Worm (Caenorhabditis elegans): ENCODE data around the gene fbxa-11.

Gene fbxa-11

ce11 chrIII:955981-956380 lies 5.3 kb downstream of the fbxa-11 start, which contains the start of gene fbxa-54:
Gene fbxa-54 (plus strand): TSS chrIII:956334.
- no peak for TF ChIP-seq flt-1 (GFP tag; IDR thresholded peaks at IDR 0.05)
- no peak for TF ChIP-seq tab-1 (GFP tag; IDR thresholded peaks at IDR 0.05)
- no peak for TF ChIP-seq ztf-29 (GFP tag; IDR thresholded peaks at IDR 0.05)
- TF ChIP-seq T22C8.4 (GFP tag; IDR thresholded peaks at IDR 0.05) = no peak
- TF ChIP-seq klf-2 (GFP tag; conservative IDR thresholded peaks at IDR 0.05) = no peak
- no peak for TF ChIP-seq cog-1 (tag; optimal IDR thresholded peaks at IDR 0.05)
- TF ChIP-seq ref-1 (GFP tag; conservative IDR thresholded peaks at IDR 0.05) = no peak
- TF ChIP-seq med-1 (GFP tag; optimal IDR thresholded peaks at IDR 0.05; ENCODE audit: insufficient read depth) = no peak
- no peak for TF ChIP-seq ztf-23 (GFP tag; IDR thresholded peaks at IDR 0.05)

ce11 chrIII:961948-962347 lies 11.3 kb downstream of the fbxa-11 start, which contains the start of gene fbxa-51:
Gene fbxa-51 (plus strand): TSS chrIII:962269.
- TF ChIP-seq ztf-29 (GFP tag; IDR thresholded peaks at IDR 0.05) (no peak), ztf-23 (GFP tag; IDR thresholded peaks at IDR 0.05) (no peak), flt-1 (GFP tag; IDR thresholded peaks at IDR 0.05) (no peak), klf-2 (GFP tag; conservative IDR thresholded peaks at IDR 0.05) (no peak), cog-1 (tag; optimal IDR thresholded peaks at IDR 0.05) (no peak), med-1 (GFP tag; optimal IDR thresholded peaks at IDR 0.05; ENCODE audit: insufficient read depth) (no peak), ref-1 (GFP tag; conservative IDR thresholded peaks at IDR 0.05) (no peak), tab-1 (GFP tag; IDR thresholded peaks at IDR 0.05) (no peak), T22C8.4 (GFP tag; IDR thresholded peaks at IDR 0.05) (no peak)

DNA sequence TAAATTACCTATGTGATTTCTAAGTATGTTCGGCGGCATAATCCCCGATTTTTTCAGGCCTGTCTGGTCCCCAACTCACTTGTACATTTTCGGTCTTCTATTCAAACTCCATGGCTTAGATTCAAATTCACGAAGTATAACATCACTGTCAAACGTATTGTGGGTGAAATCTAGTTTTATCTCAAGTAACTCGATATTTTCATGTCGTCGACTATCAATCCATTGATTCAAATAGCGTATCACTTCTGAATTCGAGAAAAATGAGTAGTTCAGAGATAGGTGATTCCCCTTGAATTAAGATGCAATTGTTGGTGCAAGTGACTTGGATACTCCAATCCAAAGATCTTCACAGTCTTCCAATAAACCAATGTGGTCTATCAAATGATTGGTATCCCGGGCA lies 14.0 kb downstream of the fbxa-11 start:
- TF ChIP-seq T22C8.4 (GFP tag; IDR thresholded peaks at IDR 0.05) = no peak
- TF ChIP-seq ref-1 (GFP tag; conservative IDR thresholded peaks at IDR 0.05) = no peak
- TF ChIP-seq ztf-23 (GFP tag; IDR thresholded peaks at IDR 0.05) = no peak
- no peak for TF ChIP-seq ztf-29 (GFP tag; IDR thresholded peaks at IDR 0.05)
- TF ChIP-seq tab-1 (GFP tag; IDR thresholded peaks at IDR 0.05) = no peak
- no peak for TF ChIP-seq med-1 (GFP tag; optimal IDR thresholded peaks at IDR 0.05; ENCODE audit: insufficient read depth)
- no peak for TF ChIP-seq klf-2 (GFP tag; conservative IDR thresholded peaks at IDR 0.05)
- TF ChIP-seq flt-1 (GFP tag; IDR thresholded peaks at IDR 0.05) = no peak
- TF ChIP-seq cog-1 (tag; optimal IDR thresholded peaks at IDR 0.05) = no peak

DNA sequence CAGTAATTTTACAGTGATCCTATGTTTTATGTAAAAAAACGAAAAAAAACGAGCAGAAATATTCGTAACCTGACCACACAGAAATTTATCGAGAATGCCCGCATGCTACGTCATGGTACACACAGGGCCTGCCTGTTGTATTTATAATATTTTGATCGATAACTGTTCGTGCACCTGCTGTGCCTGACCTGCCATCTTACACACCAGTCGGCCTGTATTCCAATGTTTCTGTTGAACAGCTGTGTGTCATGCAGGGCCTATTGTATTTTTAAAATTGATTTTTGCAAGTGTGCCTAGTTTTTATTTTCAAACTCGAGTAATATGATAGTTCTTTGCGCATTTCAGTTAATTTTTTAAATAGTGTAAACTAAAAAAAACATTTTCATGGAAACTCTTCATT lies 15.6 kb downstream of the fbxa-11 start:
- TF ChIP-seq ztf-23 (GFP tag; IDR thresholded peaks at IDR 0.05) (no peak), ztf-29 (GFP tag; IDR thresholded peaks at IDR 0.05) (no peak), klf-2 (GFP tag; conservative IDR thresholded peaks at IDR 0.05) (no peak), T22C8.4 (GFP tag; IDR thresholded peaks at IDR 0.05) (no peak)

DNA sequence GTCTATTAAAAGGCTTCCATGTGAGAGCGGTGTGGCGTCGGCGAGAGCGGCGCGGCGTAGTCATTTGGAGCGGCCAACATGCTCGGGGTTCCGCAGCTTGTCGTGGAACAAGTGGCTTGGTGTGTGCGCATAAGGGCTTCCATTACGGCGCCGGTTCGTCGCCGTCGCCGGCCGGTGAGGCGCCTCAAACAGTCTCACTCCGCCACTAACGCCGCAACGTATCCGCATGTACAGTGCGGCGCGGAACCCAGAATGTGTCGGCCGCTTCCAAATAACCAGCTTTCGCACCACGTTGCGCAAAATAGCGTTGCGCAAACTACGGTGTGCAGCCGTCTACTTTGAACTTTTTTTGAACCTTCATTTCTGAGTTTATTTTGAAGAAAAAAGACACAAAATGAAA lies 20.3 kb downstream of the fbxa-11 start:
- TF ChIP-seq ref-1 (GFP tag; conservative IDR thresholded peaks at IDR 0.05) = no peak
- TF ChIP-seq tab-1 (GFP tag; IDR thresholded peaks at IDR 0.05) = peak; percentile 61; the same call in 1 of the 2 replicates

- TF ChIP-seq cog-1 (tag; optimal IDR thresholded peaks at IDR 0.05) (no peak), flt-1 (GFP tag; IDR thresholded peaks at IDR 0.05) (0 out of 2 replicates have a peak, but pooled peaks have one; percentile 15)
These were observed 28.2 kb downstream of the fbxa-11 start for ce11 chrIII:978889-979288.

DNA sequence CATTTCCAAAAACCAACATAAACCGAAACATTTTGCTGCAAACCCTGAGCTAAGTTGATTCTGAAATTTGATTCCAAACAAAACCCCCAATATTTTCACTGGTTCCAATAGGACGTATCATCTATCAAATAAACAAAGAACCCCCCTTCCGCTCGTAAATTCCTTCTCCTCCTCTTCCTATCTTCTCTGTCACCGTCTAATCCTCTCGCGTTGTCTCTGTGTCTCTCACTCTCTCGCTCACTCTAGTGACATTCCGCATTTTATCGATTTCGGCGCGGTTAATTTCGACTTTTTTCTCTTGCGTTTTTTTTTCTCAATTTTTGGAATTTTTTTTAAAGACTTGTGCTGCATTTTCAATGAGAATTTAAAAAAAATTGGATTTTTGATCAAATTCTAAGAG lies 31.3 kb downstream of the fbxa-11 start:
- TF ChIP-seq ztf-23 (GFP tag; IDR thresholded peaks at IDR 0.05) = no peak
- TF ChIP-seq cog-1 (tag; optimal IDR thresholded peaks at IDR 0.05) = no peak
- no peak for TF ChIP-seq klf-2 (GFP tag; conservative IDR thresholded peaks at IDR 0.05)
- no peak for TF ChIP-seq tab-1 (GFP tag; IDR thresholded peaks at IDR 0.05)
- no peak for TF ChIP-seq ref-1 (GFP tag; conservative IDR thresholded peaks at IDR 0.05)
- no peak for TF ChIP-seq ztf-29 (GFP tag; IDR thresholded peaks at IDR 0.05)
- TF ChIP-seq T22C8.4 (GFP tag; IDR thresholded peaks at IDR 0.05) = peak; percentile 70

DNA sequence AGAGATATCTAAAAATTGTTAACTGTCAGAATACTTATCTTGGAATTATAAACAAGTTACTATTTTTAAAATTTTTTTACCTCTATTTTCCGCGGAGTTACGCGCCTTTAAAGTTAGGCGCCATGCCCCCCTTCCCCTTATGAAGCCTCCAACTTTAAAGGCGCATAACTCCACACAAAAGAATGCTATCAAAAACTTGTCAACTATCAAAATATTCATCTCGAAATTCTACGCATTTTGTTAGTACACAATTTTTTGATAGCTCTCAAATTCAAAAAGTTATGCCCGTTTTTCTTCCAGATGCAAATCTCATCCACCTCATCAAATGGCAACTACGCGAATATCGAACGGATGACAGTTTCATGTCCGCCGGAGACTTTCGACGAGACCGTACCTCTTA lies 32.3 kb downstream of the fbxa-11 start, which contains the start of gene tbc-10:
Gene tbc-10, plus strand, starts transcription at position 301 of the 400 bp plus-strand sequence.
- no peak for TF ChIP-seq cog-1 (tag; optimal IDR thresholded peaks at IDR 0.05)
- no peak for TF ChIP-seq ztf-23 (GFP tag; IDR thresholded peaks at IDR 0.05)
- no peak for TF ChIP-seq med-1 (GFP tag; optimal IDR thresholded peaks at IDR 0.05; ENCODE audit: insufficient read depth)
- no peak for TF ChIP-seq ref-1 (GFP tag; conservative IDR thresholded peaks at IDR 0.05)
- no peak for TF ChIP-seq ztf-29 (GFP tag; IDR thresholded peaks at IDR 0.05)
- TF ChIP-seq tab-1 (GFP tag; IDR thresholded peaks at IDR 0.05) = no peak
- no peak for TF ChIP-seq flt-1 (GFP tag; IDR thresholded peaks at IDR 0.05)
- TF ChIP-seq T22C8.4 (GFP tag; IDR thresholded peaks at IDR 0.05) = no peak
- TF ChIP-seq klf-2 (GFP tag; conservative IDR thresholded peaks at IDR 0.05) = no peak

DNA sequence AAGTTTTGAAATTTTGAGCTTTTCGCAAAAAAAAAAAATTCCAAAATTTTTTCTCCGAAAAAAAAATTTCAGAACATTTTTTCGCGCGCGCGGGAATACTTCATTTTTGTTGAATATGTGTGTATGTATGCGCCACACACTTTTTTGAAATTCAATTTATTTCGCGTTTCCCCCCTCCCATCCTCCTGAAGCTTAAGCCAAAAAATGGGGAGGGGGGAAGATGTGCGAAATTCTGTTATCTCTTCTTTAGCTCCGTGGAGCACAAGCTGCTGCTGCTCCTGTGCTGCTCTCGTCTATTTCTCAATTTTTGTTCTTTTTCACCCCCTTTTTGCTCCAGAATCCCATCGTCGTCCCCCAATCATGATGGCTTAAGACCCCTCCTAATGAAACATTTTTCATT lies 38.9 kb downstream of the fbxa-11 start:
- TF ChIP-seq ref-1 (GFP tag; conservative IDR thresholded peaks at IDR 0.05) (no peak), flt-1 (GFP tag; IDR thresholded peaks at IDR 0.05) (no peak), klf-2 (GFP tag; conservative IDR thresholded peaks at IDR 0.05) (no peak), cog-1 (tag; optimal IDR thresholded peaks at IDR 0.05) (no peak)

DNA sequence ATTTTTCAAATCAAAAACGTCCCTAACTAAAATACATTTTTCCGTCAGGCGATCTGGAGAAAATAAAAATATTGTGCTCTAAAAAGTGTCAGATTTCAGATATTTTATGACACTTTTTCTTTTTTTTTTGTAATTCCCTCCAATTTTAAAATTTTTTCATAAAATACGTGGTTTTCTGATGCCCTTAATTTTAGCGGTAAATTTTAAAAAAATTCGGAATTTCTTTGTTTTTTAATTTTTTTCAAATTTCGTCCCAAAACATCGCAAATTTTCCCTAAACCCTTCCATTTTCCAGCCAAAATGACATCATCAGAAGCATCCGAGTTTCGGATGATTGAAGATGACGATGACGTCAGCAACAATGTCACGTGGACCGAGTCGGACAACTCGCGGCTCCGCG lies 40.9 kb downstream of the fbxa-11 start, which contains the start of gene trp-2:
Gene trp-2, plus strand, starts transcription at position 301 of the 400 bp plus-strand sequence.
- TF ChIP-seq cog-1 (tag; optimal IDR thresholded peaks at IDR 0.05) = no peak
- TF ChIP-seq flt-1 (GFP tag; IDR thresholded peaks at IDR 0.05) = no peak
- no peak for TF ChIP-seq T22C8.4 (GFP tag; IDR thresholded peaks at IDR 0.05)
- TF ChIP-seq tab-1 (GFP tag; IDR thresholded peaks at IDR 0.05) = no peak
- TF ChIP-seq ztf-29 (GFP tag; IDR thresholded peaks at IDR 0.05) = no peak

DNA sequence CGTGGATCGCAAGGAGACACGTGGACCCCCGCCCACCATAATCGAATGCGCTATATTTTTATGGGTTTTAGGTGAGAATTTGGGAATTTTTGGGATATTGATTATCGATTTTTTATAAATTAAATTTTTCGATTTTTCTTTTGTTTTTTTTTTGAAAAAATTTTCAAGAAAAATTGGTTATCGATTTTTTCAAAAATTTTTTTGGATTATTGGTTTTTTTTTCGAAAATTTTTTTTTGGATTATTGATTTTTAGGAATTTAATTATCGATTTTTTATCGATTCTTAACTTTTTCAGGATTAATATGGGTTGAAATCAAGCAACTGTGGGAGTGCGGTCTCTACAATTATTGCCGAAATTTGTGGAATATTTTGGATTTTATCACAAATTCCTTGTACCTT lies 45.9 kb downstream of the fbxa-11 start:
- no peak for TF ChIP-seq ztf-23 (GFP tag; IDR thresholded peaks at IDR 0.05)
- peak; percentile 75 for TF ChIP-seq T22C8.4 (GFP tag; IDR thresholded peaks at IDR 0.05)

Data from whole organism, midembryonic.